Worm (Caenorhabditis elegans): ENCODE data around the gene aex-2.
"Not testable (repeated sequence)": the region's sequence is repeated elsewhere in the genome, so short reads cannot be mapped to it uniquely, and the experiment has no call there.

aex-2 gene

DNA sequence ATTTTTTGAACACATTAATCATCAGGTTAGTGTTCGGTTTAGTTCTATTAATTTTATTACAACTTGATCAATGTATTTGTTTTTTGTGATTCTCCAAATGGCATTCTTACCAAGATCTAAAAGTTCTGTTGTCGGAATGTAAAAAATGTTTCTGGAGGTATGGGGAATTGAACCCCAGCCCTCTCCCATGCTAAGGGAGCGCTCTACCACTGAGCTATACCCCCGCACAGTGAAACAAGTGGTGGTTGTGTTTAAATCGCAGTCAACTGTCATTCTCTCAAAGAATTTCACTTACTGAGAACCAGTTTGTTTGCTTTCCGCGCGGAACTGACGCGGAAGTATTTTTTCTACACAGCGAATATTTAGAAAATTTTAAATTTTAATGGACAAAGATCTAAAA lies 15.2 kb downstream of the aex-2 start (continued):
- no peak for TF ChIP-seq mab-5 (tag; optimal IDR thresholded peaks at IDR 0.05)
- no peak for TF ChIP-seq unc-39 (tag; optimal IDR thresholded peaks at IDR 0.05)
- TF ChIP-seq snpc-4 (tag; optimal IDR thresholded peaks at IDR 0.05): no peak
- TF ChIP-seq elt-3 (tag; optimal IDR thresholded peaks at IDR 0.05): no peak

DNA sequence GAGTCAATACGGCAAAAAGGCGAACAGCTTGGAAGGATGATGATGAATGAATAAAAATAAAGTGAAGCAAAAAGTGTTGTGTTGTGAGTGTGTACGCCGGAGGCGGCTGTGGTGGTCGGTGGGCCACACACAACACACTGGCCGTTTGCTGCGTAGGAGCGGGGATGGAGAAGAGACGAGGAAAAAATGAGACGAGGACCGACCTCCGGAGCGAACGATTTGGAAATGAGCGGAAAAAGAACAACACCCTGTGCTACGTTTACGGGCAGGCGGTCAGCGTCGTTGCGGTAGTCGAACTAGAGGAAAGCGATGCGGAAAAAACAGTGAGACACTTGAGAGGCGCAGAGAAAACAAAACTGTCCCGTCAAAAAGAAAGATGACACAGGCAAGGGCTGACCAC lies 15.8 kb downstream of the aex-2 start:
- TF ChIP-seq mab-5 (tag; optimal IDR thresholded peaks at IDR 0.05) (no peak), sptf-1 (tag; optimal IDR thresholded peaks at IDR 0.05) (no peak), nhr-28 (tag; optimal IDR thresholded peaks at IDR 0.05) (no peak), lsy-2 (tag; optimal IDR thresholded peaks at IDR 0.05) (no peak), lin-32 (GFP tag; optimal IDR thresholded peaks at IDR 0.05) (no peak), nhr-2 (tag; optimal IDR thresholded peaks at IDR 0.05) (no peak), cnd-1 (tag; optimal IDR thresholded peaks at IDR 0.05) (peak; percentile 48), elt-3 (tag; optimal IDR thresholded peaks at IDR 0.05) (no peak), ham-2 (GFP tag; optimal IDR thresholded peaks at IDR 0.05) (peak; percentile 61)

DNA sequence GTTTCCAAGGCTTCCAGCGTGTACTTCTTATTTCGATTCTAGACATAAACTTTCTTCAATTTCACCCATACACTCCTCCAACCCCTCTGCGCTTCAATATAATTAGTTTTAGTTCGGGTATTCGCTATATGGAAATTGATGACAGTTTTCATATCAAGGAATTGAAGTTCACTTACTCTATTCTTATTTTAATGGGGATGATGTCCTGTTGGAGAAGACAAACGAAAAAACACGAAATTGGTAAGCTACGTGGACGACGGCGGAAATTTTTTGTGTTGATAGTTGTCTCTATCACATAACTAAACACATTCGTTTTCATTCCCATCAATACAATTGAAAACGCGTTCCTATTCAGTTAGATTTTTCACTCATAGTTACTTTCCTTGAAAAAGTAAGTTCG lies 17.5 kb downstream of the aex-2 start, which contains the start of gene F34H10.5:
Gene F34H10.5 (plus strand): TSS at position 301 of the 400 bp plus-strand sequence.
- TF ChIP-seq pha-4 (tag; optimal IDR thresholded peaks at IDR 0.05) (no peak), elt-3 (tag; optimal IDR thresholded peaks at IDR 0.05) (no peak), M03D4.4 (tag; optimal IDR thresholded peaks at IDR 0.05) (no peak), nhr-2 (tag; optimal IDR thresholded peaks at IDR 0.05) (no peak), mep-1 (tag; optimal IDR thresholded peaks at IDR 0.05) (no peak), bed-3 (GFP tag; optimal IDR thresholded peaks at IDR 0.05) (no peak), sem-2 (GFP tag; optimal IDR thresholded peaks at IDR 0.05) (no peak), hlh-1 (tag; optimal IDR thresholded peaks at IDR 0.05) (no peak), lin-13 (tag; optimal IDR thresholded peaks at IDR 0.05) (no peak), cnd-1 (tag; optimal IDR thresholded peaks at IDR 0.05) (no peak), nhr-237 (tag; optimal IDR thresholded peaks at IDR 0.05) (no peak), zip-8 (tag; optimal IDR thresholded peaks at IDR 0.05) (no peak), mab-5 (tag; optimal IDR thresholded peaks at IDR 0.05) (no peak), unc-120 (tag; optimal IDR thresholded peaks at IDR 0.05; ENCODE audit: poor library complexity, severe bottlenecking) (no peak), nhr-12 (tag; optimal IDR thresholded peaks at IDR 0.05) (no peak), nhr-28 (tag; optimal IDR thresholded peaks at IDR 0.05) (no peak), ces-1 (GFP tag; optimal IDR thresholded peaks at IDR 0.05) (no peak), sptf-1 (tag; optimal IDR thresholded peaks at IDR 0.05) (no peak)

DNA sequence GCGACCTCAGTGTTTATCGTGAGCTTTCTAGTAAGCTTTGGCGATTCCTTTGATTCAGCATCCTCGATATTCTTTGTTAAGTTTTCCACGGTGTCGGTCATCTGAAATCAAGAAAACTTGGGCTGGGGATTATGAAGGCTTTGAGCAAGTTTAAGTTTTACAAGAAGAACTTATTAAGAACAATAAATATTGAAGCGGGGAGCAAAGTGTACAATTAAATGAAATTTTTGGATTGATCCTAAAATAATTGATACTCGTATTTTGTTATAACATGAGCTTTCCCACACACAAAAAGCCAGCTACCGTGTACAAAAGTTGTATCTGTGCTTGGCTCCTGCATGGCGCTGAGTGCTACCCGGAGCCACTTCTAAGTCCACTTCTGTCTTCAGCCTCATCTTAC lies 18.0 kb downstream of the aex-2 start, which contains the start of gene F34H10.3:
Gene F34H10.3 (minus strand): TSS at position 101 of the 400 bp plus-strand sequence.
- TF ChIP-seq ztf-11 (tag; optimal IDR thresholded peaks at IDR 0.05): no peak
- TF ChIP-seq snpc-4 (tag; optimal IDR thresholded peaks at IDR 0.05): no peak

DNA sequence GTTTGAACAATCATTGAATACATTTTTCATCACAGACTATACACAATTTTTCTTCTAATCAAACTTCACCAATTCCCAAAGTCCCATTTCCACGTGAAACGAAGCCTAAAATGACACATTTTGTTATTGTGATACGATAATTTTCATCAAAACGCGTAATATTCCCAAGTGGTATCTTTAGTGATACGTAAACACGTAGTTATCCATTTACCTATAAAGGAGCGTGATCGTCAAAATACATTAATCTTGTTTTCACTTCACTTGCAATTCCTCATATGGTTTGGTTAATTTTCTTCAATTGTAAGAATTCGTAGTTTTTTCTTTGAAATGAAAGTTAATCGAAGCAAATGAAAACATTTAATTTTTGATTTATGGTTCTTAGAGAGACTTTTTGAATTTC lies 23.4 kb downstream of the aex-2 start:
- TF ChIP-seq cnd-1 (tag; optimal IDR thresholded peaks at IDR 0.05) (no peak), mab-5 (tag; optimal IDR thresholded peaks at IDR 0.05) (no peak), ceh-83 (GFP tag; optimal IDR thresholded peaks at IDR 0.05) (no peak), nhr-2 (tag; optimal IDR thresholded peaks at IDR 0.05) (no peak), nhr-76 (tag; optimal IDR thresholded peaks at IDR 0.05) (no peak), snpc-4 (tag; optimal IDR thresholded peaks at IDR 0.05) (no peak), ham-2 (GFP tag; optimal IDR thresholded peaks at IDR 0.05) (no peak), hlh-1 (tag; optimal IDR thresholded peaks at IDR 0.05) (no peak), blmp-1 (tag; optimal IDR thresholded peaks at IDR 0.05) (no peak), zip-8 (tag; optimal IDR thresholded peaks at IDR 0.05) (no peak), unc-62 (GFP tag; optimal IDR thresholded peaks at IDR 0.05) (no peak), lin-13 (tag; optimal IDR thresholded peaks at IDR 0.05) (no peak), nhr-237 (tag; optimal IDR thresholded peaks at IDR 0.05) (no peak), ces-1 (GFP tag; optimal IDR thresholded peaks at IDR 0.05) (no peak), bed-3 (GFP tag; optimal IDR thresholded peaks at IDR 0.05) (no peak), unc-120 (tag; optimal IDR thresholded peaks at IDR 0.05; ENCODE audit: poor library complexity, severe bottlenecking) (no peak), sem-2 (GFP tag; optimal IDR thresholded peaks at IDR 0.05) (no peak), unc-39 (tag; optimal IDR thresholded peaks at IDR 0.05) (no peak), pha-4 (tag; optimal IDR thresholded peaks at IDR 0.05) (no peak), elt-3 (tag; optimal IDR thresholded peaks at IDR 0.05) (no peak)

DNA sequence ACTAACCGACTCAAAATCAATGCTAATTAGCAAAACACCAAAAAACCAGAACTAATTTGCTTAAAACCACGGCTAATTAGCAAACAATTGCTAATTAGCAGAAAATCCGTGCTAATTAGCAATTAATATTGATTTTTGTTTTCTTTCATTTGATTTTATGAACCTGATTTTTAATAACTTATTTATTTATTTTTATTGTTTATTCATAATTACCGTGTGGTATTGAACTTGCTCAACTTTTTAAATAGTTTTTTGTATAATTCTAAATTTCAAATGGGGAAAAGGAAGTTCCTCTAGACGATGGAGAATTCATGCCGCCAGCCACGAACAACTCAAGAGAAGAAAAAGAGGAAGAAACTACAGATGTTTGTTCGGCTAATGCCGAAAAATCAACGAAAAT lies 27.1 kb downstream of the aex-2 start, which contains the start of gene F34H10.1:
Gene F34H10.1 (plus strand): TSS at position 301 of the 400 bp plus-strand sequence.
- TF ChIP-seq lsy-2 (tag; optimal IDR thresholded peaks at IDR 0.05); nhr-237 (tag; optimal IDR thresholded peaks at IDR 0.05); unc-120 (tag; optimal IDR thresholded peaks at IDR 0.05; ENCODE audit: poor library complexity, severe bottlenecking): not testable (repeated sequence)
